Worm (Caenorhabditis elegans) whole organism, young adult: ENCODE results near the gene wdfy-2.

Experiments
- F10E7.11 ChIP-seq: sonication (generic microtip); optimal IDR thresholded peaks from 2 replicates; lab custom pipeline; 2017; ENCODE audit warnings: mild to moderate bottlenecking, missing genetic modification characterization, moderate library complexity, missing compliant biosample characterization
- F33H1.4 ChIP-seq: fragments of 200-800 bp; sonication (Bioruptor generic); IDR thresholded peaks from 2 replicates; pipeline ENCODE4 v1.3.6; 2022; ENCODE audit warnings: missing genetic modification reagents, missing genetic modification characterization, missing compliant biosample characterization
- F39B2.1 ChIP-seq: fragments of 200-800 bp; sonication (Bioruptor generic); IDR thresholded peaks from 2 replicates; pipeline ENCODE4 v1.3.6; 2022; ENCODE audit warnings: missing genetic modification reagents, missing genetic modification characterization, missing compliant biosample characterization
- lin-35 ChIP-seq, 3 experiments: fragments of 150-350 bp in 2 of 3; sonication (generic microtip) in 1 of 3; optimal IDR thresholded peaks; 2 replicates each; lab custom pipeline; 2014 to 2018; ENCODE audit warnings: missing biosample characterization in 3 of 3, missing genetic modification characterization in 3 of 3, missing genetic modification reagents in 3 of 3
- nfyb-1 ChIP-seq: fragments of 200-800 bp; sonication (Bioruptor generic); IDR thresholded peaks from 2 replicates; pipeline ENCODE4 v1.3.6; 2022; ENCODE audit warnings: missing genetic modification reagents, missing genetic modification characterization, missing compliant biosample characterization
- nhr-27 ChIP-seq: fragments of 200-800 bp; sonication (Bioruptor generic); optimal IDR thresholded peaks from 2 replicates; lab custom pipeline; 2018; ENCODE audit warnings: mild to moderate bottlenecking, missing genetic modification characterization, moderate library complexity, missing compliant biosample characterization
- tlf-1 ChIP-seq: fragments of 200-800 bp; sonication (Bioruptor generic); optimal IDR thresholded peaks from 2 replicates; lab custom pipeline; 2018; ENCODE audit warnings: mild to moderate bottlenecking, missing genetic modification characterization, missing compliant biosample characterization
- unc-62 ChIP-seq: fragments of 150-350 bp; optimal IDR thresholded peaks from 2 replicates; lab custom pipeline; 2014; ENCODE audit warnings: missing biosample characterization, missing genetic modification reagents, missing genetic modification characterization
- zfh-2 ChIP-seq: fragments of 200-800 bp; sonication (Bioruptor generic); conservative IDR thresholded peaks from 2 replicates; pipeline ENCODE4 v1.3.6; 2022; ENCODE audit warnings: missing genetic modification reagents, missing genetic modification characterization, missing compliant biosample characterization
- zim-3 ChIP-seq: sonication (generic microtip); optimal IDR thresholded peaks from 2 replicates; lab custom pipeline; 2017; ENCODE audit warnings: mild to moderate bottlenecking, missing genetic modification characterization, moderate library complexity, missing compliant biosample characterization

DNA sequence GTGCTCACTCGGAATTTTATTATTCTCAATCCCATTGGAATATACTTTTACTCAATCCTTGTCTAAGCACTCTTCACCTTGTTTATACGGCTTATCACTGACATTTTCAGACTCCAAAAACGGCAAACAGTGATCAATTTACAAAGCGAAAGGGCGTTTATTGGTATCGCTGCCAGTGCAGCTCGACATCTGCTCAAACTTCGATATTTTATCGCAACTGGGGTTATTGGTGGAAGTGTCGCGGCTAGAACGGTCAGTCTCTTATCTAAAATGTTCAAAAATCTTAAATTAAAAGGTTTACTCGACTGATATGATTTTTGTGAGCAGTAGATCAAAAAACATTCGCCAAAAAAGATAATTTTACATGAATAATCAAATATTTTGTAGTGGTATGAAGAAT lies 5.9 kb downstream of the wdfy-2 start:
- TF ChIP-seq F10E7.11 (tag; lab: Kevin White, UChicago) (no peak), zim-3 (tag; lab: Kevin White, UChicago) (no peak), nfyb-1 (no peak), unc-62 (no peak), F39B2.1 (GFP tag; lab: Robert Waterston, UW) (no peak), zfh-2 (GFP tag; lab: Robert Waterston, UW) (no peak), F33H1.4 (GFP tag; lab: Robert Waterston, UW) (no peak), tlf-1 (GFP tag; lab: Kevin White, UChicago) (no peak), nhr-27 (tag; lab: Kevin White, UChicago) (no peak), lin-35 (GFP tag; optimal IDR thresholded peaks at IDR 0.05; lab: Kevin White, UChicago) (no peak)
